Worm (Caenorhabditis elegans) whole organism, L4/young adult: ENCODE measurements around the gene srd-9.

Experiments
- W03F9.2 ChIP-seq: fragments of 150-350 bp; optimal IDR thresholded peaks from 2 replicates; lab custom pipeline; 2014; ENCODE audit warnings: missing biosample characterization, missing genetic modification characterization
- him-1 ChIP-seq: sonication (generic microtip); optimal IDR thresholded peaks from 2 replicates; lab custom pipeline; 2016; ENCODE audit warnings: missing genotype, missing genetic modification reagents, missing genetic modification characterization, missing compliant biosample characterization

DNA sequence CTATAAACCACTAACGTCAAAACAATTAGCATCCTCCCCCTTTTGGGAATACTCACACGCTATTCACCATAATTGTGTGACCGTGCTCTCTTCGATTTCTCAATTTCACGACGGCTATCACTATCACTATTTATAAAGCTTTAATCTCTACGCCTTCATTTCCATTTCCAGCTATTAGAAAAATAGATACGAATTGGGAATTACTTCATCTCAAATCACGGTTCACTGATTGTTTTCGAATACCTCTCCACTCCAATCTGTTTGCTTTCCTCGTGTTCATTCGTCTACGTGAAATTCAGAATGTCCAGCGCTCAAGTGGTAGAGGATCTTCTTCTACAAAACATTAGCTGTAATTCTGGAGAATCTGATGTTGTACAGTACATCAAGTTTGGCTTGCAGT is 14.7 kb upstream of the srd-9 start, which contains the start of gene srg-29:
- TF ChIP-seq him-1 (no peak), W03F9.2 (no peak)
